Worm (Caenorhabditis elegans): ENCODE data around the gene K03B8.6.

K03B8.6 gene

DNA sequence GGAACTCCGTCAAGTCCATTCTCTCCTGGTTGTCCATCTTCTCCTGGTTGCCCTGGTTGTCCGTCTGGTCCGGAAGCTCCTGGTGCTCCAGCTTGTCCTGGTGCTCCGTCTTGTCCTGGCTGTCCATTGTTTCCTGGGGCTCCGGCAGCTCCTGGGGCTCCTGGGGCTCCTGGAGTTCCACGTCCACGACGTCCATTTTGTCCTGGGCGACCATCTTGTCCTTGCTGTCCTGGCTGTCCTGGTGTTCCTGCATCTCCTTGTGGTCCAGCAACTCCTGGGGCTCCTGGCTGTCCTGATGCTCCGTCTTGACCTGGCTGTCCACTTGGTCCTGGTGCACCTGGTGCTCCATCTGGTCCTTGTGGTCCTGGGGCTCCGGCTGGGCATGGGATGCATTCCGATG is 42.0 kb downstream of the K03B8.6 start:
- no peak for TF ChIP-seq unc-62 (GFP tag; optimal IDR thresholded peaks at IDR 0.05)

- TF ChIP-seq unc-62 (GFP tag; optimal IDR thresholded peaks at IDR 0.05): no peak
Observed at ce11 chrV:11450257-11450656, 42.9 kb downstream of the K03B8.6 start, which contains the start of gene col-156. Gene col-156 (minus strand): TSS chrV:11450357.

ce11 chrV:11454917-11455316 is 47.5 kb downstream of the K03B8.6 start:
- TF ChIP-seq unc-62 (GFP tag; optimal IDR thresholded peaks at IDR 0.05): no peak
